Worm (Caenorhabditis elegans) whole organism, young adult: Measurements from ENCODE around the gene srv-15.

Experiments
- C06A6.2 ChIP-seq: fragments of 200-800 bp; sonication (Bioruptor generic); conservative IDR thresholded peaks from 2 replicates; pipeline ENCODE4 v1.3.6; 2022; ENCODE audit warnings: missing genetic modification characterization, missing compliant biosample characterization
- bed-1 ChIP-seq: fragments of 200-800 bp; sonication (Bioruptor generic); IDR thresholded peaks from 2 replicates; pipeline ENCODE4 v1.3.6; 2022; ENCODE audit warnings: missing genetic modification reagents, missing genetic modification characterization, missing compliant biosample characterization
- nfyb-1 ChIP-seq: fragments of 200-800 bp; sonication (Bioruptor generic); IDR thresholded peaks from 2 replicates; pipeline ENCODE4 v1.3.6; 2022; ENCODE audit warnings: missing genetic modification reagents, missing genetic modification characterization, missing compliant biosample characterization
- repo-1 ChIP-seq: sonication (generic microtip); optimal IDR thresholded peaks from 2 replicates; lab custom pipeline; 2017; ENCODE audit warnings: mild to moderate bottlenecking, missing genetic modification characterization, missing compliant biosample characterization
- sdz-38 ChIP-seq: sonication (generic microtip); optimal IDR thresholded peaks from 2 replicates; lab custom pipeline; 2016; ENCODE audit warnings: missing genotype, missing genetic modification characterization, missing compliant biosample characterization
- sea-2 ChIP-seq: fragments of 200-800 bp; sonication (Bioruptor generic); IDR thresholded peaks from 2 replicates; pipeline ENCODE4 v1.3.6; 2022; ENCODE audit warnings: missing genetic modification characterization, missing compliant biosample characterization
- snpc-1.1 ChIP-seq: sonication (generic microtip); optimal IDR thresholded peaks from 2 replicates; lab custom pipeline; 2017; ENCODE audit warnings: missing genetic modification characterization, mild to moderate bottlenecking, missing compliant biosample characterization, antibody characterized with exemption, moderate library complexity, missing genotype, missing genetic modification reagents; ENCODE audit not compliant: insufficient read depth
- snpc-4 ChIP-seq, 5 experiments: fragments of 150-350 bp in 1 of 5; sonication (generic microtip) in 4 of 5; optimal IDR thresholded peaks; 2 replicates each; lab custom pipeline; 2014 to 2018; ENCODE audit warnings: missing genetic modification characterization in 5 of 5, missing biosample characterization in 3 of 5, antibody characterized with exemption in 2 of 5, mild to moderate bottlenecking in 2 of 5, missing compliant biosample characterization in 2 of 5, missing genotype in 2 of 5, moderate library complexity in 2 of 5, missing genetic modification reagents in 1 of 5
- unc-62 ChIP-seq: fragments of 150-350 bp; optimal IDR thresholded peaks from 2 replicates; lab custom pipeline; 2014; ENCODE audit warnings: missing biosample characterization, missing genetic modification reagents, missing genetic modification characterization

- TF ChIP-seq snpc-4 (GFP tag; optimal IDR thresholded peaks at IDR 0.05; lab: Kevin White, UChicago): no peak
- TF ChIP-seq snpc-4 (tag; optimal IDR thresholded peaks at IDR 0.05; lab: Kevin White, UChicago): no peak
- no peak for TF ChIP-seq unc-62 (GFP tag; lab: Kevin White, UChicago)
- no peak for TF ChIP-seq sdz-38 (tag; lab: Kevin White, UChicago)
- no peak for TF ChIP-seq bed-1
- no peak for TF ChIP-seq snpc-1.1
- TF ChIP-seq nfyb-1 (GFP tag; lab: Robert Waterston, UW): no peak
- TF ChIP-seq sea-2 (GFP tag; lab: Robert Waterston, UW): no peak
- TF ChIP-seq C06A6.2 (GFP tag; lab: Robert Waterston, UW): no peak
- TF ChIP-seq repo-1 (tag; lab: Kevin White, UChicago): no peak
These were observed 35.0 kb downstream of the srv-15 start, which contains the start of gene Y105C5B.11 for ce11 chrIV:15941403-15941802.
